Worm (Caenorhabditis elegans) whole organism, L4 larva: Measurements from ENCODE around the gene srsx-27.

Experiments used
- T20F7.1 ChIP-seq: fragments of 200-800 bp; sonication (Bioruptor generic); optimal IDR thresholded peaks from 2 replicates; lab custom pipeline; 2018; ENCODE audit warnings: mild to moderate bottlenecking, missing genetic modification characterization, missing compliant biosample characterization
- T26A8.4 ChIP-seq: fragments of 200-800 bp; sonication (Bioruptor generic); IDR thresholded peaks from 2 replicates; pipeline ENCODE4 v1.3.6; 2022; ENCODE audit warnings: missing genetic modification characterization, missing compliant biosample characterization
- Y48G9A.11 ChIP-seq: fragments of 200-800 bp; sonication (Bioruptor generic); IDR thresholded peaks from 2 replicates; pipeline ENCODE4 v1.3.6; 2022; ENCODE audit warnings: missing genetic modification reagents, missing genetic modification characterization, missing compliant biosample characterization
- Y75B8A.6 ChIP-seq: fragments of 200-800 bp; sonication (Bioruptor generic); IDR thresholded peaks from 2 replicates; pipeline ENCODE4 v1.3.6; 2022; ENCODE audit warnings: missing genetic modification reagents, missing genetic modification characterization, missing compliant biosample characterization
- ZK337.2 ChIP-seq: fragments of 200-800 bp; sonication (Bioruptor generic); IDR thresholded peaks from 2 replicates; pipeline ENCODE4 v1.3.6; 2022; ENCODE audit warnings: missing genetic modification reagents, missing genetic modification characterization, missing compliant biosample characterization
- aha-1 ChIP-seq: fragments of 150-350 bp; peaks from one replicate; lab custom pipeline; 2014; ENCODE audit warnings: missing biosample characterization, missing genetic modification characterization
- aly-2 ChIP-seq: sonication (generic microtip); optimal IDR thresholded peaks from 2 replicates; lab custom pipeline; 2018; ENCODE audit warnings: missing biosample characterization, missing genetic modification characterization
- attf-4 ChIP-seq: sonication (generic microtip); optimal IDR thresholded peaks from 3 replicates; lab custom pipeline; 2017; ENCODE audit warnings: missing biosample characterization, missing genetic modification characterization
- ceh-44 ChIP-seq: fragments of 200-800 bp; sonication (Bioruptor generic); IDR thresholded peaks from 2 replicates; pipeline ENCODE4 v1.3.6; 2022; ENCODE audit warnings: missing genetic modification reagents, missing genetic modification characterization, missing compliant biosample characterization
- ceh-62 ChIP-seq: sonication (generic microtip); optimal IDR thresholded peaks from 2 replicates; lab custom pipeline; 2017; ENCODE audit warnings: missing biosample characterization, missing genetic modification characterization
- daf-12 ChIP-seq: fragments of 150-350 bp; optimal IDR thresholded peaks from 2 replicates; lab custom pipeline; 2014; ENCODE audit warnings: missing biosample characterization, missing genetic modification reagents, missing genetic modification characterization
- daf-16 ChIP-seq, 3 experiments: sonication (generic microtip); optimal IDR thresholded peaks; 2 replicates each; lab custom pipeline; 2016 to 2017; ENCODE audit warnings: missing genetic modification characterization in 3 of 3, missing genetic modification reagents in 3 of 3, mild to moderate bottlenecking in 2 of 3, missing compliant biosample characterization in 2 of 3, missing biosample characterization in 1 of 3, moderate library complexity in 1 of 3
- daf-19 ChIP-seq: fragments of 200-800 bp; sonication (Bioruptor generic); conservative IDR thresholded peaks from 2 replicates; pipeline ENCODE4 v1.3.6; 2022; ENCODE audit warnings: missing genetic modification characterization, missing compliant biosample characterization
- dmd-8 ChIP-seq: fragments of 200-800 bp; sonication (Bioruptor generic); IDR thresholded peaks from 2 replicates; pipeline ENCODE4 v1.3.6; 2022; ENCODE audit warnings: missing genetic modification characterization, missing compliant biosample characterization
- dmd-9 ChIP-seq: fragments of 200-800 bp; sonication (Bioruptor generic); IDR thresholded peaks from 2 replicates; pipeline ENCODE4 v1.3.6; 2022; ENCODE audit warnings: missing genetic modification reagents, missing genetic modification characterization, missing compliant biosample characterization
- dpl-1 ChIP-seq: fragments of 150-350 bp; optimal IDR thresholded peaks from 2 replicates; lab custom pipeline; 2014; ENCODE audit warnings: missing biosample characterization, missing genetic modification reagents, missing genetic modification characterization
- hif-1 ChIP-seq, 2 experiments: sonication (generic microtip); optimal IDR thresholded peaks; 2 replicates each; lab custom pipeline; 2016 to 2017; ENCODE audit warnings: missing compliant biosample characterization in 2 of 2, missing genetic modification characterization in 2 of 2, missing genetic modification reagents in 2 of 2, missing genotype in 2 of 2, mild to moderate bottlenecking in 1 of 2
- hlh-11 ChIP-seq: fragments of 200-800 bp; sonication (Bioruptor generic); optimal IDR thresholded peaks from 2 replicates; lab custom pipeline; 2018; ENCODE audit warnings: mild to moderate bottlenecking, missing genetic modification characterization, missing compliant biosample characterization
- hmg-1.1 ChIP-seq: fragments of 200-800 bp; sonication (Bioruptor generic); IDR thresholded peaks from 2 replicates; pipeline ENCODE4 v1.3.6; 2022; ENCODE audit warnings: missing genetic modification reagents, missing genetic modification characterization, missing compliant biosample characterization
- lim-7 ChIP-seq: fragments of 200-800 bp; sonication (Bioruptor generic); IDR thresholded peaks from 2 replicates; pipeline ENCODE4 v1.3.6; 2022; ENCODE audit warnings: missing genetic modification characterization, missing compliant biosample characterization
- lin-1 ChIP-seq: fragments of 200-800 bp; sonication (Bioruptor generic); IDR thresholded peaks from 2 replicates; pipeline ENCODE4 v1.3.6; 2022; ENCODE audit warnings: missing genetic modification reagents, missing genetic modification characterization, missing compliant biosample characterization
- lin-29 ChIP-seq: fragments of 200-800 bp; sonication (Bioruptor generic); IDR thresholded peaks from 2 replicates; pipeline ENCODE4 v1.3.6; 2022; ENCODE audit warnings: missing genetic modification reagents, missing genetic modification characterization, missing compliant biosample characterization
- lin-38 ChIP-seq: fragments of 200-800 bp; sonication (Bioruptor generic); IDR thresholded peaks from 2 replicates; pipeline ENCODE4 v1.3.6; 2022; ENCODE audit warnings: missing genetic modification reagents, missing genetic modification characterization, missing compliant biosample characterization
- lsy-2 ChIP-seq, 2 experiments: fragments of 150-350 bp in 1 of 2; sonication (generic microtip) in 1 of 2; optimal IDR thresholded peaks; 2 replicates each; lab custom pipeline; 2014 to 2017; ENCODE audit warnings: missing biosample characterization in 2 of 2, missing genetic modification characterization in 2 of 2
- madf-5 ChIP-seq, 2 experiments: fragments of 200-800 bp; sonication (Bioruptor generic); IDR thresholded peaks; 2 replicates each; pipeline ENCODE4 v1.3.6; 2022; ENCODE audit warnings: missing compliant biosample characterization in 2 of 2, missing genetic modification characterization in 2 of 2
- mes-2 ChIP-seq: sonication (generic microtip); optimal IDR thresholded peaks from 2 replicates; lab custom pipeline; 2016; ENCODE audit warnings: missing genotype, mild to moderate bottlenecking, missing genetic modification characterization, missing compliant biosample characterization; ENCODE audit not compliant: poor library complexity, severe bottlenecking
- nhr-11 ChIP-seq: fragments of 150-350 bp; optimal IDR thresholded peaks from 2 replicates; lab custom pipeline; 2014; ENCODE audit warnings: missing biosample characterization, missing genetic modification characterization
- nhr-41 ChIP-seq: fragments of 200-800 bp; sonication (Bioruptor generic); IDR thresholded peaks from 2 replicates; pipeline ENCODE4 v1.3.6; 2022; ENCODE audit warnings: missing genetic modification reagents, missing genetic modification characterization, missing compliant biosample characterization
- nhr-42 ChIP-seq: fragments of 200-800 bp; sonication (Bioruptor generic); IDR thresholded peaks from 2 replicates; pipeline ENCODE4 v1.3.6; 2022; ENCODE audit warnings: missing genetic modification characterization, missing compliant biosample characterization
- nhr-48 ChIP-seq: sonication (generic microtip); optimal IDR thresholded peaks from 2 replicates; lab custom pipeline; 2016; ENCODE audit warnings: mild to moderate bottlenecking, missing genetic modification characterization, missing compliant biosample characterization
- nhr-6 ChIP-seq: fragments of 150-350 bp; optimal IDR thresholded peaks from 2 replicates; lab custom pipeline; 2014; ENCODE audit warnings: missing biosample characterization, missing genetic modification characterization
- nhr-76 ChIP-seq: fragments of 150-350 bp; optimal IDR thresholded peaks from 2 replicates; lab custom pipeline; 2014; ENCODE audit warnings: missing biosample characterization, missing genetic modification characterization
- rbr-2 ChIP-seq: sonication (generic microtip); optimal IDR thresholded peaks from 2 replicates; lab custom pipeline; 2016; ENCODE audit warnings: missing genotype, missing genetic modification characterization, missing compliant biosample characterization
- sdz-12 ChIP-seq: fragments of 200-800 bp; sonication (Bioruptor generic); optimal IDR thresholded peaks from 2 replicates; lab custom pipeline; 2018; ENCODE audit warnings: mild to moderate bottlenecking, missing genetic modification characterization, missing compliant biosample characterization
- set-16 ChIP-seq: fragments of 200-800 bp; sonication (Bioruptor generic); IDR thresholded peaks from 2 replicates; pipeline ENCODE4 v1.3.6; 2022; ENCODE audit warnings: missing genetic modification reagents, missing genetic modification characterization, missing compliant biosample characterization
- snpc-1.2 ChIP-seq: fragments of 200-800 bp; sonication (Bioruptor generic); IDR thresholded peaks from 2 replicates; pipeline ENCODE4 v1.3.6; 2022; ENCODE audit warnings: missing genetic modification reagents, missing genetic modification characterization, missing compliant biosample characterization
- snpc-4 ChIP-seq: fragments of 150-350 bp; optimal IDR thresholded peaks from 2 replicates; lab custom pipeline; 2014; ENCODE audit warnings: missing biosample characterization, missing genetic modification characterization
- tag-97 ChIP-seq: fragments of 200-800 bp; sonication (Bioruptor generic); IDR thresholded peaks from 2 replicates; pipeline ENCODE4 v1.3.6; 2022; ENCODE audit warnings: missing genetic modification characterization, missing compliant biosample characterization
- unc-39 ChIP-seq: sonication (generic microtip); optimal IDR thresholded peaks from 2 replicates; lab custom pipeline; 2017; ENCODE audit warnings: missing biosample characterization, missing genetic modification characterization
- unc-62 ChIP-seq, 3 experiments: fragments of 150-350 bp in 1 of 3; sonication (generic microtip); optimal IDR thresholded peaks in 2 of 3; peaks in 1 of 3; 1 replicate in 1 of 3; 2 replicates in 2 of 3; lab custom pipeline; 2014 to 2017; ENCODE audit warnings: missing biosample characterization in 3 of 3, missing genetic modification characterization in 3 of 3, missing genetic modification reagents in 3 of 3, missing genotype in 1 of 3

Gene srsx-27

DNA sequence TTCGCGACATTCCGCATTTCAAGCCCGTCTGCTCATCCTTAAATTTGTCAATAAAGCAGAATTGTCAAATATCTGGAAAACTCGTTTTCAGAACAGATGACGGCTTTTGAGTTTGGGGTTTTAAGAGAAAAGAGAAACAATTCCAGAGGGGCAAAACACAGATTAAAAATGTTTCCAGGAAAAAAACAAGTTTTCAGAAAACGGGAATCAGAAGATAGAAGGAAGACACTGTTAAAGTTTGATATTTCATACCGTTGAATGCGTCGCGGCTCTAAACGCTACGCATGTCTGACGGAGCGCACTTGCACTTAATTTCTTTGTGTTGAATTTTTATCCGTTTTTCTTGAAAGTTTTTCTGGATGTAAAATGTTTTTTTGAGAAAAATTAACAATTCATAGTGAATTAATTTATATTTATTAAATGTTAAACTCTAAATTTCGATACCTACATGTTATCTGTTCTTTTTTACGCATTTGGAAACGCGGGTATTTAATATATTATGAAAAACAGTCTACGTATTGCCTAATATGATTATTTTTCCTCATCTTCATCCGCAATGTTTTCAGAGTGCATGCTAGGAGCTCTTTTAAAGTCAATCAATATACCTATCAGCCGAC is 15.6 kb upstream of the srsx-27 start, which contains the start of the genes C08B6.18, wdr-20 and C08B6.8:
Gene C08B6.18 (minus strand): TSS at position 51 of the 617 bp plus-strand sequence.
Gene wdr-20 (minus strand): TSS at position 82 of the 617 bp plus-strand sequence.
Gene C08B6.8 (plus strand): TSS at position 567 of the 617 bp plus-strand sequence.
- TF ChIP-seq rbr-2 (tag; lab: Kevin White, UChicago) (no peak), mes-2 (tag; lab: Kevin White, UChicago) (peak; percentile 21), hmg-1.1 (no peak), tag-97 (GFP tag; lab: Robert Waterston, UW) (no peak), nhr-42 (GFP tag; lab: Robert Waterston, UW) (no peak), lin-38 (GFP tag; lab: Robert Waterston, UW) (peak; percentile 62), dmd-8 (GFP tag; lab: Robert Waterston, UW) (no peak), nhr-76 (tag; lab: Kevin White, UChicago) (no peak), nhr-48 (no peak), lin-29 (GFP tag; lab: Robert Waterston, UW) (no peak), attf-4 (tag; lab: Kevin White, UChicago) (no peak), lsy-2 (tag; optimal IDR thresholded peaks at IDR 0.05; lab: Kevin White, UChicago) (peak in 1 of 2 experiments; percentile 44), snpc-4 (no peak)
- TF ChIP-seq, all 104 proteins: peak for 3

DNA sequence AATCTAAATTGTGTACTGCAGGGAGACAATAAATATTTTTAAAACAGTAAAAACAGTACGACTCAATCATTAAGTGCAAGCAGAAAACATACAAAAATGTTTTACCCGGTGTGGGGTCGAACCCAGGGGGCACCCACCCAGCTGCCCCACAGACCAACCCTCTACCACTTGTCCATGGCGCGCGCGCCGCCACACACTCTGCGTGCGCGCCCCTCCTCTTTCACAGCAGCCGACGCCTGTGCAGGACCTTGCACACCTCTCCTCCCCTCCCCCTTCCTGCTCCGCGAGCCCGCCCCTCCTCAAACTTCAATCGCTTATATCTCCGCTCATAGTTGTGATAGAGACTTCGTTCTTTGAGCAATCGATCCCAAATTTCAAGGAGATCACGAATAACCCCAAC is 13.2 kb upstream of the srsx-27 start:
- TF ChIP-seq set-16 (GFP tag; lab: Robert Waterston, UW) = peak; percentile 47; the same call in 1 of the 2 replicates

- peak; percentile 63; the same call in 1 of the 2 replicates for TF ChIP-seq snpc-1.2 (GFP tag; lab: Robert Waterston, UW)
- peak; percentile 63 for TF ChIP-seq set-16 (GFP tag; lab: Robert Waterston, UW)
- peak; percentile 60 for TF ChIP-seq lin-38 (GFP tag; lab: Robert Waterston, UW)
Observed at ce11 chrV:10138582-10138981, 11.2 kb upstream of the srsx-27 start.

DNA sequence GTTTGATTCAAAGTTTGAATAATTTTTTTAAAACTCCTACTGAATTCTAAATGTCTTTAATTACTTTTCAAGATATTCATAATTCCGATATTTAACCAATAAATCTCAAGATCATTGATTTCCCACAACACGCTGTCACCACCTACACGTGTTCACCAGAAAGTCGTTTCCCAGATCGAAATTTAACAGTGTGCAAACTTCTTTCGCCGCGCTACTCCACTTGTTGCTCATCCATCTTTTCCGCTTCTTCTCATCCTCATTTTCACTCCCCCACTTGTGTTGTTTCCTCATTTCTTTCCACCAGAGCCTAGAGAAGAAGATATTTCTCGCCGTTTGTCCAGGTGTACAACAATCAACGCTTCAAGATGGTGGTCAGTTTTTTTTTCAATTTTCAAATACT is 4.2 kb upstream of the srsx-27 start, which contains the start of gene C51E3.9:
Gene C51E3.9 (plus strand): TSS at position 301 of the 400 bp plus-strand sequence.
- no peak for TF ChIP-seq lim-7 (GFP tag; lab: Robert Waterston, UW)
- peak; percentile 11 for TF ChIP-seq aha-1 (tag; lab: Kevin White, UChicago)
- TF ChIP-seq lin-29 (GFP tag; lab: Robert Waterston, UW) = no peak
- TF ChIP-seq set-16 (GFP tag; lab: Robert Waterston, UW) = no peak
- no peak for TF ChIP-seq attf-4 (tag; lab: Kevin White, UChicago)
- TF ChIP-seq hlh-11 (tag; lab: Kevin White, UChicago) = peak; percentile 5
- TF ChIP-seq sdz-12 (GFP tag; lab: Kevin White, UChicago) = no peak
- TF ChIP-seq unc-39 (tag; lab: Kevin White, UChicago) = no peak
- no peak for TF ChIP-seq Y48G9A.11 (GFP tag; lab: Robert Waterston, UW)
- TF ChIP-seq dpl-1 = no peak
- no peak for TF ChIP-seq T20F7.1 (GFP tag; lab: Kevin White, UChicago)

ce11 chrV:10146787-10147186 is 3.0 kb upstream of the srsx-27 start:
- TF ChIP-seq T26A8.4 = no peak
- no peak for TF ChIP-seq nhr-41 (GFP tag; lab: Robert Waterston, UW)
- peak; percentile 35 for TF ChIP-seq nhr-11 (tag; lab: Kevin White, UChicago)
- TF ChIP-seq daf-12 = no peak
- no peak for TF ChIP-seq nhr-6
- no peak for TF ChIP-seq madf-5 (GFP tag; IDR thresholded peaks at IDR 0.05; lab: Robert Waterston, UW)
- TF ChIP-seq daf-19 = no peak
- TF ChIP-seq dmd-9 = no peak
- TF ChIP-seq aha-1 (tag; lab: Kevin White, UChicago) = peak; percentile 82
- no peak for TF ChIP-seq aly-2 (tag; lab: Kevin White, UChicago)
- peak in 1 of 2 experiments; percentile 19 for TF ChIP-seq unc-62 (GFP tag; optimal IDR thresholded peaks at IDR 0.05 in 1 of 2; lab: Kevin White, UChicago)
- no peak for TF ChIP-seq unc-62 (tag; optimal IDR thresholded peaks at IDR 0.05; lab: Kevin White, UChicago)
- TF ChIP-seq ceh-44 = no peak
- TF ChIP-seq ceh-62 (tag; lab: Kevin White, UChicago) = no peak
- no peak for TF ChIP-seq ZK337.2 (GFP tag; lab: Robert Waterston, UW)
- TF ChIP-seq lin-1 (GFP tag; lab: Robert Waterston, UW) = no peak
- TF ChIP-seq attf-4 (tag; lab: Kevin White, UChicago) = no peak
- TF ChIP-seq daf-16 (GFP tag; optimal IDR thresholded peaks at IDR 0.05; lab: Kevin White, UChicago) = peak in 1 of 2 experiments; percentile 20
- no peak for TF ChIP-seq daf-16 (tag; optimal IDR thresholded peaks at IDR 0.05; lab: Kevin White, UChicago)
- TF ChIP-seq Y75B8A.6 = no peak
- peak in 1 of 2 experiments; percentile 78 for TF ChIP-seq hif-1 (tag; optimal IDR thresholded peaks at IDR 0.05; lab: Kevin White, UChicago)
